Worm (Caenorhabditis elegans) whole organism, late embryonic: Measurements from ENCODE around the gene C18A11.3.

Source experiments
- C08G9.2 ChIP-seq: sonication (generic microtip); optimal IDR thresholded peaks from 2 replicates; lab custom pipeline; 2016; ENCODE audit warnings: mild to moderate bottlenecking, missing genetic modification characterization, moderate library complexity, missing compliant biosample characterization
- K02D7.2 ChIP-seq: sonication (generic microtip); optimal IDR thresholded peaks from 2 replicates; lab custom pipeline; 2017; ENCODE audit warnings: mild to moderate bottlenecking, missing genetic modification characterization, missing compliant biosample characterization
- K09A11.1 ChIP-seq: sonication (generic microtip); optimal IDR thresholded peaks from 2 replicates; lab custom pipeline; 2017; ENCODE audit warnings: antibody characterized with exemption, mild to moderate bottlenecking, missing genetic modification characterization, missing compliant biosample characterization; ENCODE audit not compliant: insufficient read depth
- ama-1 ChIP-seq: fragments of 150-350 bp; optimal IDR thresholded peaks from 2 replicates; lab custom pipeline; 2014
- ceh-14 ChIP-seq: sonication (generic microtip); optimal IDR thresholded peaks from 2 replicates; lab custom pipeline; 2016; ENCODE audit warnings: missing genotype, missing genetic modification characterization, missing compliant biosample characterization
- ceh-18 ChIP-seq: sonication (generic microtip); optimal IDR thresholded peaks from 2 replicates; lab custom pipeline; 2016; ENCODE audit warnings: missing genetic modification characterization, missing compliant biosample characterization
- ceh-2 ChIP-seq: sonication (generic microtip); optimal IDR thresholded peaks from 2 replicates; lab custom pipeline; 2016; ENCODE audit warnings: missing genotype, missing genetic modification characterization, missing compliant biosample characterization
- ceh-22 ChIP-seq: sonication (generic microtip); optimal IDR thresholded peaks from 2 replicates; lab custom pipeline; 2017; ENCODE audit warnings: missing biosample characterization, missing genetic modification characterization
- ceh-31 ChIP-seq: sonication (generic microtip); optimal IDR thresholded peaks from 2 replicates; lab custom pipeline; 2016; ENCODE audit warnings: missing genetic modification characterization, missing compliant biosample characterization
- ceh-45 ChIP-seq: fragments of 200-800 bp; sonication (Bioruptor generic); IDR thresholded peaks from 2 replicates; pipeline ENCODE4 v1.3.6; 2022; ENCODE audit warnings: missing genetic modification reagents, missing genetic modification characterization, missing compliant biosample characterization
- ceh-6 ChIP-seq: fragments of 200-800 bp; sonication (Bioruptor generic); optimal IDR thresholded peaks from 2 replicates; lab custom pipeline; 2018; ENCODE audit warnings: mild to moderate bottlenecking, missing genetic modification characterization, missing compliant biosample characterization
- che-1 ChIP-seq: sonication (generic microtip); optimal IDR thresholded peaks from 2 replicates; lab custom pipeline; 2016; ENCODE audit warnings: mild to moderate bottlenecking, missing genetic modification characterization, missing compliant biosample characterization
- elt-2 ChIP-seq: sonication (generic microtip); optimal IDR thresholded peaks from 2 replicates; lab custom pipeline; 2016; ENCODE audit warnings: missing genetic modification reagents, missing genetic modification characterization, missing compliant biosample characterization
- elt-4 ChIP-seq: sonication (generic microtip); optimal IDR thresholded peaks from 2 replicates; lab custom pipeline; 2016; ENCODE audit warnings: missing genetic modification characterization, missing compliant biosample characterization
- ets-4 ChIP-seq: sonication (generic microtip); optimal IDR thresholded peaks from 2 replicates; lab custom pipeline; 2016; ENCODE audit warnings: missing genetic modification characterization, missing compliant biosample characterization
- fax-1 ChIP-seq: sonication (generic microtip); optimal IDR thresholded peaks from 2 replicates; lab custom pipeline; 2016; ENCODE audit warnings: missing genotype, missing genetic modification characterization, missing compliant biosample characterization
- fkh-10 ChIP-seq: fragments of 150-350 bp; optimal IDR thresholded peaks from 2 replicates; lab custom pipeline; 2014; ENCODE audit warnings: missing biosample characterization, missing genetic modification reagents, missing genetic modification characterization
- gmeb-2 ChIP-seq: sonication (generic microtip); optimal IDR thresholded peaks from 2 replicates; lab custom pipeline; 2016; ENCODE audit warnings: missing genetic modification characterization, inconsistent platforms, missing compliant biosample characterization
- hlh-30 ChIP-seq: sonication (generic microtip); optimal IDR thresholded peaks from 2 replicates; lab custom pipeline; 2017; ENCODE audit warnings: antibody characterized with exemption, missing genetic modification characterization, missing compliant biosample characterization; ENCODE audit not compliant: insufficient read depth
- hlh-6 ChIP-seq: sonication (generic microtip); optimal IDR thresholded peaks from 2 replicates; lab custom pipeline; 2016; ENCODE audit warnings: missing genotype, missing genetic modification characterization, missing compliant biosample characterization
- hlh-8 ChIP-seq: sonication (generic microtip); optimal IDR thresholded peaks from 2 replicates; lab custom pipeline; 2016; ENCODE audit warnings: missing genotype, missing genetic modification characterization, missing compliant biosample characterization
- lim-6 ChIP-seq: sonication (generic microtip); optimal IDR thresholded peaks from 2 replicates; lab custom pipeline; 2016; ENCODE audit warnings: missing genetic modification characterization, missing compliant biosample characterization
- mec-3 ChIP-seq: sonication (generic microtip); optimal IDR thresholded peaks from 2 replicates; lab custom pipeline; 2016; ENCODE audit warnings: borderline replicate concordance, missing genetic modification characterization, missing compliant biosample characterization
- nfya-1 ChIP-seq: sonication (generic microtip); optimal IDR thresholded peaks from 2 replicates; lab custom pipeline; 2017; ENCODE audit warnings: missing genetic modification characterization, mild to moderate bottlenecking, missing compliant biosample characterization, antibody characterized with exemption, moderate library complexity
- nhr-11 ChIP-seq: fragments of 150-350 bp; optimal IDR thresholded peaks from 2 replicates; lab custom pipeline; 2014; ENCODE audit warnings: missing biosample characterization, missing genetic modification characterization
- nhr-232 ChIP-seq: sonication (generic microtip); optimal IDR thresholded peaks from 2 replicates; lab custom pipeline; 2016; ENCODE audit warnings: missing genetic modification characterization, missing compliant biosample characterization
- npax-4 ChIP-seq: sonication (generic microtip); optimal IDR thresholded peaks from 2 replicates; lab custom pipeline; 2016; ENCODE audit warnings: missing genetic modification characterization, missing compliant biosample characterization
- odd-2 ChIP-seq: sonication (generic microtip); optimal IDR thresholded peaks from 2 replicates; lab custom pipeline; 2017; ENCODE audit warnings: antibody characterized with exemption, mild to moderate bottlenecking, missing genetic modification characterization, missing compliant biosample characterization
- pat-9 ChIP-seq: fragments of 200-800 bp; sonication (Bioruptor generic); optimal IDR thresholded peaks from 2 replicates; lab custom pipeline; 2018; ENCODE audit warnings: mild to moderate bottlenecking, missing genetic modification characterization, moderate library complexity, missing compliant biosample characterization
- pax-1 ChIP-seq: fragments of 150-350 bp; optimal IDR thresholded peaks from 2 replicates; lab custom pipeline; 2014; ENCODE audit warnings: missing biosample characterization, missing genetic modification characterization
- pha-4 ChIP-seq: fragments of 150-350 bp; optimal IDR thresholded peaks from 2 replicates; lab custom pipeline; 2018; ENCODE audit warnings: missing biosample characterization, missing genetic modification reagents, missing genetic modification characterization
- pqm-1 ChIP-seq: sonication (generic microtip); optimal IDR thresholded peaks from 2 replicates; lab custom pipeline; 2016; ENCODE audit warnings: missing genetic modification characterization, missing compliant biosample characterization
- pros-1 ChIP-seq: fragments of 150-350 bp; optimal IDR thresholded peaks from 2 replicates; lab custom pipeline; 2014; ENCODE audit warnings: missing biosample characterization, missing genetic modification reagents, missing genetic modification characterization
- ref-2 ChIP-seq: sonication (generic microtip); optimal IDR thresholded peaks from 2 replicates; lab custom pipeline; 2016; ENCODE audit warnings: missing genetic modification characterization, missing compliant biosample characterization
- sdc-2 ChIP-seq: sonication (generic microtip); optimal IDR thresholded peaks from 2 replicates; lab custom pipeline; 2016; ENCODE audit warnings: missing genotype, missing genetic modification characterization, missing compliant biosample characterization
- sox-4 ChIP-seq: sonication (generic microtip); optimal IDR thresholded peaks from 2 replicates; lab custom pipeline; 2017; ENCODE audit warnings: mild to moderate bottlenecking, missing genetic modification characterization, inconsistent platforms, missing compliant biosample characterization
- syd-9 ChIP-seq: sonication (generic microtip); optimal IDR thresholded peaks from 2 replicates; lab custom pipeline; 2016; ENCODE audit warnings: mild to moderate bottlenecking, missing genetic modification characterization, moderate library complexity, missing compliant biosample characterization
- tbx-2 ChIP-seq: sonication (generic microtip); optimal IDR thresholded peaks from 2 replicates; lab custom pipeline; 2016; ENCODE audit warnings: missing genetic modification characterization, missing compliant biosample characterization
- tbx-7 ChIP-seq: sonication (generic microtip); optimal IDR thresholded peaks from 2 replicates; lab custom pipeline; 2016; ENCODE audit warnings: missing genotype, missing genetic modification characterization, missing compliant biosample characterization
- unc-3 ChIP-seq, 2 experiments: fragments of 200-800 bp in 1 of 2; sonication (Bioruptor generic) in 1 of 2; sonication (generic microtip) in 1 of 2; conservative IDR thresholded peaks in 1 of 2; optimal IDR thresholded peaks in 1 of 2; 2 replicates each; pipeline versions ENCODE4 v1.3.6 to Lab custom; 2016 to 2022; ENCODE audit warnings: missing compliant biosample characterization in 2 of 2, missing genetic modification characterization in 2 of 2, missing genetic modification reagents in 1 of 2
- unc-42 ChIP-seq: sonication (generic microtip); optimal IDR thresholded peaks from 2 replicates; lab custom pipeline; 2016; ENCODE audit warnings: missing genotype, missing genetic modification characterization, missing compliant biosample characterization
- unc-86 ChIP-seq: sonication (generic microtip); optimal IDR thresholded peaks from 2 replicates; lab custom pipeline; 2016; ENCODE audit warnings: missing genetic modification characterization, missing compliant biosample characterization
- zip-5 ChIP-seq: sonication (generic microtip); optimal IDR thresholded peaks from 2 replicates; lab custom pipeline; 2016; ENCODE audit warnings: missing genetic modification characterization, missing compliant biosample characterization

C18A11.3 gene

DNA sequence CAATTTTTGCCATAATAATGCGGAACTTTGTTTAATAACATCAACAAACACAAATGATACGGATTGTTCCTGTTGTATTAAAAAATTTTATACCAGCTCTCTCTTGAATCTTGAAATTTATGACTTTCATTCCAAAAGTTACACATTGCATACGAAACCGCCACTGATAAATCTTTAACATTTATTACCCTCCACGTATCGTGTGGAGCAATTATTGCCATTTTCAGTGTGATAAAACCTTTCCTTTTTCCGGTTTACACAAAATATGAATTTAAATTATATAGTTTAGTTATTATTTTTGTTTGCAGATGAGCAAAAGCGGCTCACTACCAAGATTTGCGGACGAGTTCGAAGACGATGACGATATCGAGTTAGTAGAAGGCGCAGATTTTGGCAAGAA is at the start of gene C18A11.3:
C18A11.3 (plus strand) TSS at position 301 of the 400 bp plus-strand sequence.
- TF ChIP-seq ceh-18 (tag; lab: Kevin White, UChicago) (no peak), fkh-10 (GFP tag; lab: Kevin White, UChicago) (no peak), ama-1 (lab: Kevin White, UChicago) (no peak), zip-5 (tag; lab: Kevin White, UChicago) (no peak)

DNA sequence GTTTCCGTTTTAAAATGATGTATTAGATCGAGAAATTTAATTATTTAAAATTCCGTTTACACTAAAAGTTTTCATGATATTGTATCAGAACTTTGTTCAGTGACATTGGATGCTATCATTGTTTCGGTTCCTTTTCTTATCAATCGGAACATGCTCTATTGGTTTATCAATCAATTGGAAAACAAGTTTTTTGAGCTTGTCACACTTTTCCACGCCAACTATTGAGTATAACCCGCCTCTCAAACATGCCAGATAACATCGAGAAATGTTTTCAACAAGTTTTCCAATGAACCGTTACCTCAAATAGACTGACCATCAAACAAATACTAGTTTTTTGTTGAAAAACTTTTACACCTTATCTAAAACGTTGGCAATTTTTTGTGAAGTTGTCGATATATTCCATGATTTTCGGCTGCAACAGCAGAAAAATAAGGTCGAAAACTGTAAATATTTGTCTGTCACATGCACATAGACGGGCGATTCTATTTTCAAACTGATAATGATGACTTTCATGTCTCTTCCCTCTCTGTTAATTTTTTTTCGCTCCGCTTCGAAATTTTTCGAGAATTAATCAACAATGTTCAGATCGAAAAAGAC is 46.4 kb upstream of the C18A11.3 start, which contains the start of gene unk-1:
unk-1 (plus strand) TSS at position 577 of the 597 bp plus-strand sequence.
- TF ChIP-seq C08G9.2 (tag; lab: Kevin White, UChicago) (no peak), gmeb-2 (tag; lab: Kevin White, UChicago) (no peak), mec-3 (tag; lab: Kevin White, UChicago) (no peak), tbx-7 (tag; lab: Kevin White, UChicago) (no peak), npax-4 (tag; lab: Kevin White, UChicago) (no peak), ceh-45 (GFP tag; lab: Robert Waterston, UW) (no peak), nhr-11 (tag; lab: Kevin White, UChicago) (no peak), ceh-6 (GFP tag; lab: Kevin White, UChicago) (no peak), ceh-2 (no peak), elt-2 (tag; lab: Kevin White, UChicago) (no peak), unc-42 (tag; lab: Kevin White, UChicago) (no peak), sox-4 (tag; lab: Kevin White, UChicago) (no peak), fkh-10 (GFP tag; lab: Kevin White, UChicago) (no peak), nfya-1 (tag; lab: Kevin White, UChicago) (no peak), pha-4 (no peak), elt-4 (no peak)

- TF ChIP-seq sox-4 (tag; lab: Kevin White, UChicago) (no peak), fax-1 (no peak), pqm-1 (tag; lab: Kevin White, UChicago) (no peak), pat-9 (tag; lab: Kevin White, UChicago) (no peak)
Observed at ce11 chrX:8015889-8016288, 45.0 kb upstream of the C18A11.3 start.

- no peak for TF ChIP-seq unc-86 (tag; lab: Kevin White, UChicago)
- no peak for TF ChIP-seq pat-9 (tag; lab: Kevin White, UChicago)
- TF ChIP-seq ceh-22 (tag; lab: Kevin White, UChicago): no peak
- TF ChIP-seq K02D7.2 (tag; lab: Kevin White, UChicago): no peak
- no peak for TF ChIP-seq lim-6 (tag; lab: Kevin White, UChicago)
- no peak for TF ChIP-seq fkh-10 (GFP tag; lab: Kevin White, UChicago)
- no peak for TF ChIP-seq pha-4
Observed at ce11 chrX:8017305-8017704, 43.6 kb upstream of the C18A11.3 start.

DNA sequence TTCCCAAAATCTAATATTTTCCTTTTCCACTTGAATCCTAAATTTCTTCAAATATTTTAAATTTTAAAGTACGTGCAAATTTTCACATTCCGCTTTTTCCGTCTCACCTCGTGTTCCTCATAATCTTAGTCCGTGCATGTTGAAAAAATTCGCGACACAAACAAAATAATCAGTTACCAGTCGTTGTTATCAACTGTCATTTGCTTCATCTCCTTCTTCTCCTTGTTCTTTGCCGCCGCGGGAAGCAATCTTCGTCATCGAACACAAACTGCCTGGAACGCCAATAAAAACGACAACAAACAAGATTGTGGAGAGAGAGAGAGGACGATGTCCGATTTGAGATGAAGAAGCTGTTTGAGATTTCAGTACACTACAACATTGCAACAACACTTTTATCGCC is 43.2 kb upstream of the C18A11.3 start, which contains the start of gene C34D10.5:
C34D10.5 (plus strand) TSS at position 269 of the 400 bp plus-strand sequence.
- no peak for TF ChIP-seq pros-1 (tag; lab: Kevin White, UChicago)
- TF ChIP-seq ceh-31: no peak
- no peak for TF ChIP-seq hlh-8 (tag; lab: Kevin White, UChicago)
- TF ChIP-seq tbx-7 (tag; lab: Kevin White, UChicago): no peak
- no peak for TF ChIP-seq ref-2 (tag; lab: Kevin White, UChicago)
- no peak for TF ChIP-seq ets-4 (tag; lab: Kevin White, UChicago)
- TF ChIP-seq unc-3 (GFP tag; conservative IDR thresholded peaks at IDR 0.05; lab: Robert Waterston, UW): no peak
- TF ChIP-seq unc-3 (tag; optimal IDR thresholded peaks at IDR 0.05; lab: Kevin White, UChicago): no peak
- no peak for TF ChIP-seq nhr-232 (tag; lab: Kevin White, UChicago)
- TF ChIP-seq tbx-2: no peak
- TF ChIP-seq ceh-45 (GFP tag; lab: Robert Waterston, UW): no peak
- TF ChIP-seq che-1: no peak
- TF ChIP-seq odd-2 (tag; lab: Kevin White, UChicago): no peak
- TF ChIP-seq sdc-2: no peak
- no peak for TF ChIP-seq hlh-30 (tag; lab: Kevin White, UChicago)
- TF ChIP-seq gmeb-2 (tag; lab: Kevin White, UChicago): no peak
- TF ChIP-seq K09A11.1 (tag; lab: Kevin White, UChicago): no peak
- TF ChIP-seq ceh-14 (tag; lab: Kevin White, UChicago): no peak
- no peak for TF ChIP-seq syd-9 (tag; lab: Kevin White, UChicago)
- no peak for TF ChIP-seq pax-1
- TF ChIP-seq hlh-6: no peak
- TF ChIP-seq, all 69 proteins: peak for 0
